Fruit fly (Drosophila melanogaster) whole organism, embryonic: Measurements from ENCODE around the gene mthl14.

Source experiments
- Ada2b ChIP-seq: fragments of 200-800 bp; sonication (Bioruptor generic); IDR thresholded peaks from 2 replicates; pipeline ENCODE4 v1.3.6; 2022; ENCODE audit warnings: missing biosample characterization, missing genetic modification characterization
- Adf1 ChIP-seq: fragments of 200-800 bp; sonication (Bioruptor generic); IDR thresholded peaks from 2 replicates; pipeline ENCODE4 v1.3.6; 2022; ENCODE audit warnings: missing biosample characterization, missing genetic modification characterization
- Atf6 ChIP-seq: fragments of 200-800 bp; sonication (Bioruptor generic); IDR thresholded peaks from 2 replicates; pipeline ENCODE4 v1.3.6; 2022; ENCODE audit warnings: missing biosample characterization, missing genetic modification characterization
- CG10147 ChIP-seq: fragments of 200-800 bp; sonication (Bioruptor generic); optimal IDR thresholded peaks from 2 replicates; lab custom pipeline; 2019; ENCODE audit warnings: missing biosample characterization, mild to moderate bottlenecking, missing genetic modification characterization, moderate library complexity
- CG12391 ChIP-seq: fragments of 200-800 bp; sonication (Bioruptor generic); optimal IDR thresholded peaks from 3 replicates; lab custom pipeline; 2018; ENCODE audit warnings: missing biosample characterization, mild to moderate bottlenecking, missing genetic modification characterization, moderate library complexity
- CG13123 ChIP-seq: fragments of 200-800 bp; sonication (Bioruptor generic); optimal IDR thresholded peaks from 2 replicates; lab custom pipeline; 2016; ENCODE audit warnings: missing biosample characterization, missing genetic modification characterization
- CG14965 ChIP-seq: fragments of 200-800 bp; sonication (Bioruptor generic); optimal IDR thresholded peaks from 2 replicates; lab custom pipeline; 2016; ENCODE audit warnings: missing biosample characterization, missing genetic modification characterization, borderline replicate concordance
- CG1529 ChIP-seq: fragments of 200-800 bp; sonication (Bioruptor generic); optimal IDR thresholded peaks from 3 replicates; lab custom pipeline; 2018; ENCODE audit warnings: missing biosample characterization, missing genetic modification characterization
- CG15479 ChIP-seq: fragments of 200-800 bp; sonication (Bioruptor generic); optimal IDR thresholded peaks from 3 replicates; lab custom pipeline; 2019; ENCODE audit warnings: missing biosample characterization, mild to moderate bottlenecking, missing genetic modification characterization, moderate library complexity
- CG17186 ChIP-seq: fragments of 200-800 bp; sonication (Bioruptor generic); optimal IDR thresholded peaks from 3 replicates; lab custom pipeline; 2017; ENCODE audit warnings: missing biosample characterization, missing genetic modification reagents, missing genetic modification characterization
- CG17568 ChIP-seq: fragments of 200-800 bp; sonication (Bioruptor generic); optimal IDR thresholded peaks from 2 replicates; lab custom pipeline; 2018; ENCODE audit warnings: missing biosample characterization, mild to moderate bottlenecking, missing genetic modification characterization, moderate library complexity
- CG17802 ChIP-seq: fragments of 200-800 bp; sonication (Bioruptor generic); optimal IDR thresholded peaks from 2 replicates; lab custom pipeline; 2018; ENCODE audit warnings: missing biosample characterization, mild to moderate bottlenecking, missing genetic modification characterization, moderate library complexity
- CG18262 ChIP-seq: fragments of 200-800 bp; optimal IDR thresholded peaks from 3 replicates; lab custom pipeline; 2019; ENCODE audit warnings: missing biosample characterization, mild to moderate bottlenecking, missing genetic modification characterization, moderate library complexity
- CG2875 ChIP-seq: fragments of 200-800 bp; sonication (Bioruptor generic); optimal IDR thresholded peaks from 2 replicates; lab custom pipeline; 2017; ENCODE audit warnings: missing biosample characterization, mild to moderate bottlenecking, missing genetic modification characterization, missing genetic modification reagents
- CG30020 ChIP-seq: fragments of 200-800 bp; optimal IDR thresholded peaks from 2 replicates; lab custom pipeline; 2019; ENCODE audit warnings: missing biosample characterization, mild to moderate bottlenecking, missing genetic modification characterization, moderate library complexity
- CG31388 ChIP-seq: fragments of 200-800 bp; sonication (Bioruptor generic); optimal IDR thresholded peaks from 2 replicates; lab custom pipeline; 2016; ENCODE audit warnings: missing biosample characterization, missing genetic modification characterization
- CG5953 ChIP-seq: fragments of 200-800 bp; sonication (Bioruptor generic); IDR thresholded peaks from 2 replicates; pipeline ENCODE4 v1.3.6; 2022; ENCODE audit warnings: missing biosample characterization, missing genetic modification characterization
- CG6175 ChIP-seq: fragments of 200-800 bp; sonication (Bioruptor generic); IDR thresholded peaks from 3 replicates; pipeline ENCODE4 v1.3.6; 2022; ENCODE audit warnings: missing biosample characterization, missing genetic modification characterization
- CG7556 ChIP-seq: fragments of 200-800 bp; sonication (Bioruptor generic); optimal IDR thresholded peaks from 2 replicates; lab custom pipeline; 2017; ENCODE audit warnings: missing biosample characterization, mild to moderate bottlenecking, missing genetic modification characterization
- Dip2 ChIP-seq: fragments of 200-800 bp; sonication (Bioruptor generic); IDR thresholded peaks from 2 replicates; pipeline ENCODE4 v1.3.6; 2022; ENCODE audit warnings: missing biosample characterization, missing genetic modification characterization
- HLH4C ChIP-seq: fragments of 200-800 bp; sonication (Bioruptor generic); IDR thresholded peaks from 3 replicates; pipeline ENCODE4 v1.3.6; 2022; ENCODE audit warnings: missing biosample characterization, missing genetic modification characterization; ENCODE audit not compliant: partially characterized antibody
- HmgD ChIP-seq: fragments of 200-800 bp; sonication (Bioruptor generic); optimal IDR thresholded peaks from 3 replicates; lab custom pipeline; 2016; ENCODE audit warnings: missing biosample characterization, missing genetic modification characterization
- MBD-R2 ChIP-seq: fragments of 200-800 bp; sonication (Bioruptor generic); IDR thresholded peaks from 2 replicates; pipeline ENCODE4 v1.3.6; 2022; ENCODE audit warnings: missing biosample characterization, missing genetic modification characterization
- Mad ChIP-seq: fragments of 200-800 bp; sonication (Bioruptor generic); optimal IDR thresholded peaks from 2 replicates; lab custom pipeline; 2016; ENCODE audit warnings: missing biosample characterization, missing genetic modification characterization
- Max ChIP-seq: fragments of 200-800 bp; sonication (Bioruptor generic); optimal IDR thresholded peaks from 2 replicates; lab custom pipeline; 2016; ENCODE audit warnings: missing biosample characterization, mild to moderate bottlenecking, missing genetic modification characterization
- Mes4 ChIP-seq: fragments of 200-800 bp; sonication (Bioruptor generic); optimal IDR thresholded peaks from 2 replicates; lab custom pipeline; 2016; ENCODE audit warnings: missing biosample characterization, missing genetic modification characterization
- Nf-YC ChIP-seq: fragments of 200-800 bp; optimal IDR thresholded peaks from 3 replicates; lab custom pipeline; 2019; ENCODE audit warnings: missing biosample characterization, mild to moderate bottlenecking, missing genetic modification characterization, moderate library complexity
- Pdp1 ChIP-seq, 2 experiments: fragments of 200-800 bp; sonication (Bioruptor generic); optimal IDR thresholded peaks; 3 replicates each; lab custom pipeline; 2016; ENCODE audit warnings: missing biosample characterization in 2 of 2, missing genetic modification characterization in 2 of 2, mild to moderate bottlenecking in 1 of 2, moderate library complexity in 1 of 2
- Sin3A ChIP-seq: fragments of >200 bp; optimal IDR thresholded peaks from 2 replicates; lab custom pipeline; 2018
- Sox100B ChIP-seq: fragments of 200-800 bp; sonication (Bioruptor generic); optimal IDR thresholded peaks from 3 replicates; lab custom pipeline; 2018; ENCODE audit warnings: missing biosample characterization, mild to moderate bottlenecking, missing genetic modification characterization
- Sry-δ ChIP-seq: fragments of 200-800 bp; sonication (Bioruptor generic); optimal IDR thresholded peaks from 2 replicates; lab custom pipeline; 2016; ENCODE audit warnings: missing biosample characterization, missing genetic modification characterization
- YL-1 ChIP-seq: fragments of 200-800 bp; sonication (Bioruptor generic); optimal IDR thresholded peaks from 3 replicates; lab custom pipeline; 2017; ENCODE audit warnings: missing biosample characterization, mild to moderate bottlenecking, missing genetic modification characterization
- ase ChIP-seq: fragments of 200-800 bp; sonication (Bioruptor generic); IDR thresholded peaks from 3 replicates; pipeline ENCODE4 v1.3.6; 2022; ENCODE audit warnings: missing biosample characterization, missing genetic modification characterization
- fd3F ChIP-seq: fragments of 200-800 bp; sonication (Bioruptor generic); optimal IDR thresholded peaks from 2 replicates; lab custom pipeline; 2018; ENCODE audit warnings: missing biosample characterization, mild to moderate bottlenecking, missing genetic modification characterization, moderate library complexity
- ftz-f1 ChIP-seq: fragments of 200-800 bp; sonication (Bioruptor generic); optimal IDR thresholded peaks from 2 replicates; lab custom pipeline; 2016; ENCODE audit warnings: missing biosample characterization, missing genetic modification characterization
- gem ChIP-seq: fragments of 200-800 bp; sonication (Bioruptor generic); optimal IDR thresholded peaks from 2 replicates; lab custom pipeline; 2019; ENCODE audit warnings: missing biosample characterization, mild to moderate bottlenecking, missing genetic modification characterization, moderate library complexity
- gsb-n ChIP-seq: fragments of 200-800 bp; sonication (Bioruptor generic); optimal IDR thresholded peaks from 3 replicates; lab custom pipeline; 2018; ENCODE audit warnings: missing biosample characterization, mild to moderate bottlenecking, missing genetic modification characterization
- ham ChIP-seq: fragments of 200-800 bp; sonication (Bioruptor generic); IDR thresholded peaks from 2 replicates; pipeline ENCODE4 v1.3.6; 2022; ENCODE audit warnings: missing biosample characterization, missing genetic modification characterization
- hb ChIP-seq: fragments of 200-800 bp; sonication (Bioruptor generic); IDR thresholded peaks from 3 replicates; pipeline ENCODE4 v1.3.6; 2022; ENCODE audit warnings: missing biosample characterization, missing genetic modification characterization; ENCODE audit not compliant: partially characterized antibody
- her ChIP-seq: fragments of 200-800 bp; sonication (Bioruptor generic); optimal IDR thresholded peaks from 2 replicates; lab custom pipeline; 2016; ENCODE audit warnings: missing biosample characterization, missing genetic modification characterization
- jumu ChIP-seq: fragments of 200-800 bp; sonication (Bioruptor generic); optimal IDR thresholded peaks from 3 replicates; lab custom pipeline; 2016; ENCODE audit warnings: missing biosample characterization, missing genetic modification characterization
- kni ChIP-seq: fragments of 200-800 bp; sonication (Bioruptor generic); optimal IDR thresholded peaks from 3 replicates; lab custom pipeline; 2017; ENCODE audit warnings: mild to moderate bottlenecking, missing biosample characterization, missing genetic modification reagents, missing genetic modification characterization
- mld ChIP-seq: fragments of 200-800 bp; sonication (Bioruptor generic); IDR thresholded peaks from 3 replicates; pipeline ENCODE4 v1.3.6; 2022; ENCODE audit warnings: missing biosample characterization, missing genetic modification characterization; ENCODE audit not compliant: partially characterized antibody
- org-1 ChIP-seq: fragments of 200-800 bp; sonication (Bioruptor generic); optimal IDR thresholded peaks from 2 replicates; lab custom pipeline; 2017; ENCODE audit warnings: missing biosample characterization, missing genetic modification characterization
- run ChIP-seq: fragments of 200-800 bp; sonication (Bioruptor generic); optimal IDR thresholded peaks from 3 replicates; lab custom pipeline; 2018; ENCODE audit warnings: missing biosample characterization, mild to moderate bottlenecking, missing genetic modification characterization
- sc ChIP-seq, 3 experiments: fragments of >200 bp in 2 of 3; fragments of 200-800 bp in 1 of 3; sonication (Bioruptor generic) in 1 of 3; optimal IDR thresholded peaks; 2 replicates in 2 of 3; 3 replicates in 1 of 3; lab custom pipeline; 2017; ENCODE audit warnings: mild to moderate bottlenecking in 1 of 3, missing biosample characterization in 1 of 3, missing genetic modification characterization in 1 of 3, missing genetic modification reagents in 1 of 3
- seq ChIP-seq: fragments of 200-800 bp; sonication (Bioruptor generic); IDR thresholded peaks from 2 replicates; pipeline ENCODE4 v1.3.6; 2022; ENCODE audit warnings: missing biosample characterization, missing genetic modification characterization
- shn ChIP-seq: fragments of 200-800 bp; sonication (Bioruptor generic); optimal IDR thresholded peaks from 3 replicates; lab custom pipeline; 2016; ENCODE audit warnings: missing biosample characterization, missing genetic modification characterization
- sr ChIP-seq: fragments of 200-800 bp; sonication (Bioruptor generic); IDR thresholded peaks from 3 replicates; pipeline ENCODE4 v1.3.6; 2022; ENCODE audit warnings: missing biosample characterization, missing genetic modification characterization
- yki ChIP-seq: fragments of >200 bp; optimal IDR thresholded peaks from 3 replicates; lab custom pipeline; 2018

mthl14 gene

DNA sequence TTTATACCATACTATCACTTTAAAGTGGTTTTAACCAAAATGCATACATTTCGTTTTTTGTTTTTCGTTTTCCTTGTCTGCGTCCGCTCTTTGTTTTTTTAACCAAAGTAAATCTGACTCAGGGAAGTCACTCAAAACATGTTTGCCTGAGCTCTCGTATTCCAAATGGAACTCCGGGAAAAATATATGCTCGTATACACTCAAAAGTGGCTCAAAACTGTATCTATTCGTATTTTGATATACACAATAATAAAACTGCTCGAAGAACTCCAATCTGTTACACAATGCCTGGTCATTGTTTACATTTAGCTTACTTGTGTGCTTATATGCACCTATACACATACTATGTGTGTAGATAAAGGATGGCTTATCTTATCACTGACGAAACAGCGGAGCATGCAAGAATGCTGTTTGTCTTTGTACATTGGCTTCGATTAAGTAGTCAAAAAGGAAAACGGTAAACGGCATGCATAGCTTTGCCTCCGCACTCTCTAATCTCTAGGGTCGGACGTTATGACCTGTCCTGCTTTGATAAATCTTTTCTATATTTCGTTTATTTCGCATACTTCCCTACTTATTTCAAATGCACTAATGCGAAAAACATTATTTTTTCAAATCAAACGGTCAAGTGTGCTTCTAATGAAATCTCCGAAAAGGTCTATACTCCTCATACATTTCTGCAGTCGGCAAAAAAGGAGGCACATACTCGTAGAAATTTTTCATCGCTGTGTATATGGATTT, 23.6 kb downstream of the mthl14 start, which contains the start of gene miple2 (continued):
- TF ChIP-seq shn (GFP tag; lab: Kevin White, UChicago) = peak; percentile 41
- no peak for TF ChIP-seq HmgD (GFP tag; lab: Kevin White, UChicago)
- no peak for TF ChIP-seq CG31388 (GFP tag; lab: Kevin White, UChicago)
- peak; percentile 10 for TF ChIP-seq CG14965
- TF ChIP-seq yki (lab: Kevin White, UChicago) = no peak
- no peak for TF ChIP-seq CG6175 (GFP tag; lab: Robert Waterston, UW)
- TF ChIP-seq CG2875 = peak; percentile 53
- no peak for TF ChIP-seq MBD-R2 (GFP tag; lab: Robert Waterston, UW)
- no peak for TF ChIP-seq HLH4C (GFP tag; lab: Robert Waterston, UW)
- TF ChIP-seq mld (GFP tag; lab: Robert Waterston, UW) = no peak
- peak; percentile 35 for TF ChIP-seq Nf-YC
- no peak for TF ChIP-seq Sry-δ (GFP tag; lab: Kevin White, UChicago)
- TF ChIP-seq CG15479 (GFP tag; lab: Kevin White, UChicago) = peak; percentile 93
- no peak for TF ChIP-seq Dip2
- no peak for TF ChIP-seq gem (tag; lab: Kevin White, UChicago)
- peak; percentile 54 for TF ChIP-seq org-1 (GFP tag; lab: Kevin White, UChicago)
- peak; percentile 73 for TF ChIP-seq CG18262 (tag; lab: Kevin White, UChicago)
- TF ChIP-seq sr = no peak
- TF ChIP-seq CG7556 (GFP tag; lab: Kevin White, UChicago) = peak; percentile 79
- no peak for TF ChIP-seq seq (GFP tag; lab: Robert Waterston, UW)
- TF ChIP-seq Max (GFP tag; lab: Kevin White, UChicago) = peak; percentile 42
- no peak for TF ChIP-seq run (tag; lab: Kevin White, UChicago)
- TF ChIP-seq her (GFP tag; lab: Kevin White, UChicago) = no peak
- peak; percentile 13 for TF ChIP-seq Mad (GFP tag; lab: Kevin White, UChicago)
- no peak for TF ChIP-seq ase
- TF ChIP-seq CG17802 (tag; lab: Kevin White, UChicago) = no peak
- TF ChIP-seq CG1529 = peak; percentile 55
- no peak for TF ChIP-seq CG17186 (GFP tag; lab: Kevin White, UChicago)
- no peak for TF ChIP-seq ftz-f1 (GFP tag; lab: Kevin White, UChicago)
- peak; percentile 8 for TF ChIP-seq fd3F (GFP tag; lab: Kevin White, UChicago)
- TF ChIP-seq Adf1 (GFP tag; lab: Robert Waterston, UW) = no peak
- TF ChIP-seq CG5953 (GFP tag; lab: Robert Waterston, UW) = no peak
- no peak for TF ChIP-seq Sox100B (GFP tag; lab: Kevin White, UChicago)
- peak; percentile 20 to 100 for TF ChIP-seq Pdp1 (GFP tag; optimal IDR thresholded peaks at IDR 0.05; lab: Kevin White, UChicago)
- TF ChIP-seq CG17568 (GFP tag; lab: Kevin White, UChicago) = peak; percentile 25
- TF ChIP-seq Mes4 (GFP tag; lab: Kevin White, UChicago) = no peak
- TF ChIP-seq Ada2b (GFP tag; lab: Robert Waterston, UW) = no peak
- TF ChIP-seq gsb-n (tag; lab: Kevin White, UChicago) = peak; percentile 58
- TF ChIP-seq sc (optimal IDR thresholded peaks at IDR 0.05; lab: Kevin White, UChicago) = no peak
- TF ChIP-seq sc (GFP tag; optimal IDR thresholded peaks at IDR 0.05; lab: Kevin White, UChicago) = peak; percentile 64
- no peak for TF ChIP-seq Sin3A (lab: Kevin White, UChicago)
- TF ChIP-seq ham (GFP tag; lab: Robert Waterston, UW) = no peak
- no peak for TF ChIP-seq CG10147 (GFP tag; lab: Kevin White, UChicago)
- peak; percentile 94 for TF ChIP-seq kni
- peak; percentile 46 for TF ChIP-seq CG12391 (tag; lab: Kevin White, UChicago)
- TF ChIP-seq Atf6 (GFP tag; lab: Robert Waterston, UW) = peak; percentile 10; the same call in 1 of the 2 replicates
- TF ChIP-seq CG30020 = peak; percentile 13
- peak; percentile 4 for TF ChIP-seq YL-1 (GFP tag; lab: Kevin White, UChicago)
- peak; percentile 22 for TF ChIP-seq CG13123 (GFP tag; lab: Kevin White, UChicago)
- peak; percentile 36 for TF ChIP-seq jumu
- TF ChIP-seq hb (GFP tag; lab: Robert Waterston, UW) = no peak
